Worm (Caenorhabditis elegans) whole organism, mixed stage, embryonic: ENCODE data around the gene tmem-24.

Experiments used
- bed-3 ChIP-seq: fragments of 200-800 bp; sonication (Bioruptor generic); optimal IDR thresholded peaks from 3 replicates; lab custom pipeline; 2018; ENCODE audit warnings: mild to moderate bottlenecking, missing genetic modification characterization, moderate library complexity, missing compliant biosample characterization
- blmp-1 ChIP-seq: fragments of 150-350 bp; optimal IDR thresholded peaks from 2 replicates; lab custom pipeline; 2014; ENCODE audit warnings: missing biosample characterization, missing genetic modification characterization
- ceh-39 ChIP-seq: fragments of 150-350 bp; optimal IDR thresholded peaks from 2 replicates; lab custom pipeline; 2014; ENCODE audit warnings: missing biosample characterization, missing genetic modification characterization
- ceh-43 ChIP-seq: fragments of 200-800 bp; sonication (Bioruptor generic); optimal IDR thresholded peaks from 2 replicates; lab custom pipeline; 2018; ENCODE audit warnings: mild to moderate bottlenecking, missing genetic modification characterization, moderate library complexity, missing compliant biosample characterization
- ceh-83 ChIP-seq: fragments of 200-800 bp; sonication (Bioruptor generic); optimal IDR thresholded peaks from 2 replicates; lab custom pipeline; 2018; ENCODE audit warnings: mild to moderate bottlenecking, missing genetic modification characterization, missing compliant biosample characterization
- ces-1 ChIP-seq: fragments of 150-350 bp; optimal IDR thresholded peaks from 2 replicates; lab custom pipeline; 2014; ENCODE audit warnings: missing biosample characterization, missing genetic modification reagents, missing genetic modification characterization
- cnd-1 ChIP-seq: fragments of 200-800 bp; sonication (Bioruptor generic); optimal IDR thresholded peaks from 2 replicates; lab custom pipeline; 2018; ENCODE audit warnings: mild to moderate bottlenecking, missing genetic modification characterization, missing compliant biosample characterization
- drap-1 ChIP-seq: fragments of 200-800 bp; sonication (Bioruptor generic); optimal IDR thresholded peaks from 3 replicates; lab custom pipeline; 2018; ENCODE audit warnings: mild to moderate bottlenecking, missing genetic modification characterization, missing compliant biosample characterization
- elt-1 ChIP-seq: sonication (generic microtip); optimal IDR thresholded peaks from 2 replicates; lab custom pipeline; 2017; ENCODE audit warnings: missing genetic modification characterization, mild to moderate bottlenecking, missing compliant biosample characterization, antibody characterized with exemption, moderate library complexity, borderline replicate concordance; ENCODE audit not compliant: insufficient read depth
- elt-3 ChIP-seq: fragments of 150-350 bp; optimal IDR thresholded peaks from 2 replicates; lab custom pipeline; 2014; ENCODE audit warnings: missing biosample characterization, missing genetic modification characterization
- flh-1 ChIP-seq: fragments of 200-800 bp; sonication (Bioruptor generic); optimal IDR thresholded peaks from 2 replicates; lab custom pipeline; 2018; ENCODE audit warnings: mild to moderate bottlenecking, missing genetic modification characterization, moderate library complexity, missing compliant biosample characterization
- ham-2 ChIP-seq: fragments of 200-800 bp; sonication (Bioruptor generic); optimal IDR thresholded peaks from 2 replicates; lab custom pipeline; 2018; ENCODE audit warnings: mild to moderate bottlenecking, missing genetic modification characterization, missing compliant biosample characterization
- hlh-1 ChIP-seq: fragments of 150-350 bp; optimal IDR thresholded peaks from 2 replicates; lab custom pipeline; 2014; ENCODE audit warnings: missing biosample characterization, missing genetic modification reagents, missing genetic modification characterization
- lin-13 ChIP-seq: fragments of 150-350 bp; optimal IDR thresholded peaks from 2 replicates; lab custom pipeline; 2014; ENCODE audit warnings: missing biosample characterization, missing genetic modification characterization
- lin-32 ChIP-seq: fragments of 200-800 bp; sonication (Bioruptor generic); optimal IDR thresholded peaks from 2 replicates; lab custom pipeline; 2018; ENCODE audit warnings: mild to moderate bottlenecking, missing genetic modification characterization, missing compliant biosample characterization
- lsy-2 ChIP-seq: fragments of 150-350 bp; optimal IDR thresholded peaks from 2 replicates; lab custom pipeline; 2014; ENCODE audit warnings: missing biosample characterization, missing genetic modification characterization
- mab-5 ChIP-seq: fragments of 150-350 bp; optimal IDR thresholded peaks from 2 replicates; lab custom pipeline; 2014; ENCODE audit warnings: missing biosample characterization, missing genetic modification characterization
- mep-1 ChIP-seq: fragments of 150-350 bp; optimal IDR thresholded peaks from 2 replicates; lab custom pipeline; 2017; ENCODE audit warnings: missing biosample characterization, missing genetic modification reagents, missing genetic modification characterization, inconsistent platforms
- mls-2 ChIP-seq: sonication (generic microtip); optimal IDR thresholded peaks from 2 replicates; lab custom pipeline; 2016; ENCODE audit warnings: mild to moderate bottlenecking, missing genetic modification characterization, moderate library complexity, missing compliant biosample characterization
- nhr-12 ChIP-seq: fragments of 150-350 bp; optimal IDR thresholded peaks from 2 replicates; lab custom pipeline; 2014; ENCODE audit warnings: missing biosample characterization, missing genetic modification characterization
- nhr-2 ChIP-seq: fragments of 150-350 bp; optimal IDR thresholded peaks from 2 replicates; lab custom pipeline; 2014; ENCODE audit warnings: missing biosample characterization, missing genetic modification characterization
- nhr-237 ChIP-seq: fragments of 150-350 bp; optimal IDR thresholded peaks from 2 replicates; lab custom pipeline; 2014; ENCODE audit warnings: missing biosample characterization, missing genetic modification characterization
- nhr-28 ChIP-seq: fragments of 150-350 bp; optimal IDR thresholded peaks from 2 replicates; lab custom pipeline; 2014; ENCODE audit warnings: missing biosample characterization, missing genetic modification characterization
- nhr-76 ChIP-seq: sonication (generic microtip); optimal IDR thresholded peaks from 2 replicates; lab custom pipeline; 2017; ENCODE audit warnings: missing biosample characterization, missing genetic modification characterization
- pha-4 ChIP-seq: fragments of 150-350 bp; optimal IDR thresholded peaks from 2 replicates; lab custom pipeline; 2018; ENCODE audit warnings: missing biosample characterization, missing genetic modification reagents, missing genetic modification characterization
- snpc-4 ChIP-seq: fragments of 150-350 bp; optimal IDR thresholded peaks from 2 replicates; lab custom pipeline; 2014; ENCODE audit warnings: missing biosample characterization, missing genetic modification characterization
- sptf-1 ChIP-seq: sonication (generic microtip); optimal IDR thresholded peaks from 2 replicates; lab custom pipeline; 2017; ENCODE audit warnings: mild to moderate bottlenecking, missing genetic modification characterization, moderate library complexity, missing compliant biosample characterization
- tbx-8 ChIP-seq: fragments of 200-800 bp; sonication (Bioruptor generic); optimal IDR thresholded peaks from 2 replicates; lab custom pipeline; 2018; ENCODE audit warnings: mild to moderate bottlenecking, missing genetic modification characterization, moderate library complexity, missing compliant biosample characterization
- unc-120 ChIP-seq: sonication (generic microtip); optimal IDR thresholded peaks from 2 replicates; lab custom pipeline; 2017; ENCODE audit warnings: missing genetic modification characterization, missing compliant biosample characterization; ENCODE audit not compliant: poor library complexity, severe bottlenecking
- unc-39 ChIP-seq: fragments of 150-350 bp; optimal IDR thresholded peaks from 2 replicates; lab custom pipeline; 2014; ENCODE audit warnings: missing biosample characterization, missing genetic modification characterization
- unc-62 ChIP-seq: fragments of 150-350 bp; optimal IDR thresholded peaks from 2 replicates; lab custom pipeline; 2014; ENCODE audit warnings: missing biosample characterization, missing genetic modification reagents, missing genetic modification characterization
- zip-8 ChIP-seq: fragments of 150-350 bp; optimal IDR thresholded peaks from 2 replicates; lab custom pipeline; 2014; ENCODE audit warnings: missing biosample characterization, missing genetic modification characterization
- ztf-11 ChIP-seq: fragments of 150-350 bp; optimal IDR thresholded peaks from 2 replicates; lab custom pipeline; 2014; ENCODE audit warnings: missing biosample characterization, missing genetic modification characterization

tmem-24 gene

DNA sequence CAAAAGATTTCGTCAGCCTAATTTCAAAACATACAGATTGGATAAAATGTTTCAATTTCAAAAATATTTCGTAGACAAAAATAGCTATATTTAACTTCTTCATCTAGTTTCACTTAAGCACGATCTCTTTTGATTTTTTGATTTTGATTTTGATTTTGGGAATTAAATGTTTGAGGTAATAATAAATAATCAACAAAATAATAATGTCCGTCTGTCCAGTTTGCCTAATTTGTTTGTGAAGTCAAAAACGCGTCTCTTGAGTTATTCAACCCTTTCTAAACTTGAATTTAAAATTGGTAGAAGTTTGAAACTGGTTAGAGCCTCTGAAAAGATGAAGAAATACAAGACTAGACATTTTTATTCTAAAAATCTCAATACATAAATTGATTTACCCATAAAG lies 45.1 kb upstream of the tmem-24 start:
- TF ChIP-seq unc-62 (GFP tag; lab: Kevin White, UChicago): no peak
- TF ChIP-seq pha-4: no peak
- no peak for TF ChIP-seq ztf-11 (tag; lab: Kevin White, UChicago)
- TF ChIP-seq nhr-76 (tag; lab: Kevin White, UChicago): no peak
- TF ChIP-seq mep-1 (tag; lab: Kevin White, UChicago): no peak
- no peak for TF ChIP-seq elt-3 (tag; lab: Kevin White, UChicago)
- TF ChIP-seq unc-120: no peak
- TF ChIP-seq blmp-1 (tag; lab: Kevin White, UChicago): no peak
- no peak for TF ChIP-seq nhr-12 (tag; lab: Kevin White, UChicago)
- no peak for TF ChIP-seq ces-1 (GFP tag; lab: Kevin White, UChicago)
- TF ChIP-seq ceh-43 (GFP tag; lab: Kevin White, UChicago): no peak
- TF ChIP-seq lin-13 (tag; lab: Kevin White, UChicago): no peak
- TF ChIP-seq nhr-237: no peak
- TF ChIP-seq nhr-28 (tag; lab: Kevin White, UChicago): no peak
- TF ChIP-seq sptf-1 (tag; lab: Kevin White, UChicago): no peak

DNA sequence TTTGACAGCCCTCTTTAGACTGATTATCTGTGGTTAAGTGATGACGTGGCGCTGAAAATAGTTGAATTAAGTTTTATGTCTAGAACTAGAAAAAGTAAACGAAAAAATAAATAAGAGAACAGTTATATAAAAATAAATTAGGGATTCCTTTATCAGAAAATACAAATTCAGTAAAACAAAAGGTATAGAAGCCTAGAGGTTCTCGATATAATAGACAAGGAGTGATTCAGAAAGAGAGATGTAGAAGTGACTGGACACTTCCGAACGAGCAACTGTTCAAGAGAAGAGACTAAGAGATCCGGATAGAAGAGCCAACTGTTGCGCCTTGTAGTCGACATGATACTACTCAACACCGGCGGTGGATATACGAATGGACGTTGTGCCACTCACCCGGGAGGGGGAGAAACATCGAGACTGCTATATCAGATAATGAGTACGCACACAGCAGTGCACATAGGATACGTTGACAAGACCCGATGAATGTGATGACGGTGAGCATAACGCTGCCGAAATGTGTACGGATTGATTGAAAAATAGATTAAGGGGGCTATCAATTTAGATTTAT lies 44.5 kb upstream of the tmem-24 start, which contains the start of gene tag-278:
TSS of gene tag-278 (minus strand) at position 51 of the 565 bp plus-strand sequence.
- TF ChIP-seq unc-62 (GFP tag; lab: Kevin White, UChicago) (peak; percentile 96), zip-8 (tag; lab: Kevin White, UChicago) (no peak), hlh-1 (tag; lab: Kevin White, UChicago) (peak; percentile 100), mab-5 (peak; percentile 50), nhr-2 (no peak), unc-120 (peak; percentile 92), nhr-28 (tag; lab: Kevin White, UChicago) (no peak)

DNA sequence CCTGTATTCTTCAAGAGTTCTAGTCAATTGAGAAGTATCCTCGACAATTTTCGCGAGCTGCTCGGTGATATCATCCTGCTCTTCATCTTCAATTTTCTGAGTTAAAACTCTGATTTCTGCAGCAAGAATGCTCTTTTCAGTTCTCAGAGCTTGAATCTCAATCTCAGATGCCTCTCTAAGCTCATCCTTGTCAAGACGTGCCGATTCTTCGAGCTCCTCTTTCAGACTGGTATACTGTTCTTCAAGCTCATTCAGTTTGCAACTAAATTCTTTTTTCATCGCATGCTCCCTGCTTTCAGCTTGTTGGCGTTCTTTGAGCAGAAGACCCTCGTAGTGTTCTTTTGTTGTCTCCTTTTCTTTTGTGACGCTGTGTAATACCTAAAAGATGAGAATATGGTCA lies 41.7 kb upstream of the tmem-24 start:
- no peak for TF ChIP-seq hlh-1 (tag; lab: Kevin White, UChicago)
- TF ChIP-seq nhr-237: no peak
- no peak for TF ChIP-seq mls-2
- no peak for TF ChIP-seq snpc-4
- no peak for TF ChIP-seq ceh-83 (GFP tag; lab: Kevin White, UChicago)
- no peak for TF ChIP-seq ceh-39
- TF ChIP-seq elt-3 (tag; lab: Kevin White, UChicago): no peak
- no peak for TF ChIP-seq nhr-12 (tag; lab: Kevin White, UChicago)
- no peak for TF ChIP-seq nhr-76 (tag; lab: Kevin White, UChicago)
- TF ChIP-seq sptf-1 (tag; lab: Kevin White, UChicago): no peak
- TF ChIP-seq blmp-1 (tag; lab: Kevin White, UChicago): no peak
- no peak for TF ChIP-seq bed-3 (GFP tag; lab: Kevin White, UChicago)

DNA sequence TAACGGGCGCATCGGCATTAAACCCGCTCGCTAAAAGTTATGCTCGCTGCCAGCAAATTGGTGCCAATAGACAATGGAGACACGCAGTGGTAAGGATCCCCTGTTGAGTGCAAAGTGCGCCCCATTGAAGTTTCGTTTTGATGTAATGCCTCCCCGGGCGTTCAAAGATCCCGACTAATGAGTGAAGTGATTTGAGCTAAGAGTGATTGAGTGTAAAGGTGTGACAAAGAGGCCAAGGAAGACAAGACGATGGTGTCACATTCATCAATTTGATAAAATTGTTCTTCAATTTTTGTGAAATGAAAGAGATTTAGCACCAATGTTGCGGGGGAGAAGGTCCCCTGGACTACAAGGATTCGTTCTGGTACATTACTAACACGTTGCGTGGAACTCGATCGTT lies 38.4 kb upstream of the tmem-24 start:
- TF ChIP-seq ceh-39 (no peak), ham-2 (no peak), elt-3 (tag; lab: Kevin White, UChicago) (no peak), hlh-1 (tag; lab: Kevin White, UChicago) (peak; percentile 61), unc-120 (peak; percentile 18), sptf-1 (tag; lab: Kevin White, UChicago) (no peak), unc-62 (GFP tag; lab: Kevin White, UChicago) (peak; percentile 71)

DNA sequence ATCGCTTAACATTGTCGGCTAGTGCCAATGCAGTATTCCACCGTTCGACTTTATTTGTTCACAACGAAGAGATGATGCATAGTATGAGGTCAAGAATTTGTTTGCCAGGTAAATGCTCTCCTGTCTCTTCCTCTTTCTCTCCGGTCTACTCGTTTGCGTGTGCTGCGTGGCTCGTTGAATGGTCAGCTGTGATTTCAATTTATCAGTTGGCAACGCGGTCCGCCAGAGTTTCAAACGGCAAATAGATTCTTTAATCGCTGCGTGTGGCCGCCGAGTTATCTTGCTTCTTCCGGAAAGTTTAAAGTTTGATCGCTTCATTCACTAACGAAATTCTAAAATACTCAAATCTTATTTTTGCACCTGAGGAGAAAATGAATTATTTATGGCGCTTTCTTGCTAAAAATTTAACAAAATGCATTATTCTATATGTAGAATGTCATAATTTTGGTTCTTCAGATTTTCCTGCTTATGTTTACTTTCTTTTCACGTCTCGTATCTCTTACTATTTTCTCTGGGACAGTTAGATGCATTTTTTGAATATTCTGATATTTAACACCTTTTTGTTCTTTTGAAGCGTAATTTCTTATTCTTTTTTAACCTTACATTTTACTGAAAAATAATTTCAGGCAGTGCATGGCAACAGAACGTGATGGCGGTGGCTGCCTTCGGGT lies 36.0 kb upstream of the tmem-24 start, which contains the start of gene tsp-17:
TSS of gene tsp-17 (plus strand) at position 621 of the 671 bp plus-strand sequence.
- TF ChIP-seq blmp-1 (tag; lab: Kevin White, UChicago): no peak
- no peak for TF ChIP-seq ceh-83 (GFP tag; lab: Kevin White, UChicago)
- TF ChIP-seq hlh-1 (tag; lab: Kevin White, UChicago): peak; percentile 84
- TF ChIP-seq mep-1 (tag; lab: Kevin White, UChicago): no peak

DNA sequence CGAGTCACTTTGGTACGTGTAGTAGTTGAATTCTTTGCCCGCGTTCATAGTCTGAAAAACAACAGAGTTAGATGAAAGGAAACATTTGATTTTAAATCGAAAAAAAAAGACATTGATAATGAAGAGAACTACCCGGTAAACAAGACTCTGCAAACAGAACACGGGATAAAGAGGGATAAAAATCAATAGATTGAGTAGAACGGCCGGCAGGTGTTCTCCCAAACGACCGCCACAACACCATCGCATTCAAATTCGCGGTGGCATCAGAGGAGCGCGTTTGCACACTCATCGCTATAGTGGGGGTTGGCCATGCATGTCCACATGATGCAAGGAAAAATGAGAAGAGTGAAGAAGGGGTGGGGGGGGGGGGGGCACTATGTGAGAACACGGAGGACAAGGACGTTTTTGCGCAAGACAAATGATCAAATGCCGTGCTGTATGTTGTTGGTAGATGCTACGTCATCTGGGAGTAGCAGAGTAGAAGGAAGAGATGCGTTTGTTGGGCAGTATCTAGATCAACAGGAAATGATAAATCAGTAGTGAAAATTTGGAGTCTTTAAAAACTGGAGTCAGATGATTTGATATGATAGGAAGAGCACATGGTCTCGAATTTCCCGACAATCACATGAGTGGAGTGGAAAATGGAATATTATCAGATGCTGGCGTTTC lies 33.9 kb upstream of the tmem-24 start, which contains the start of gene tag-52:
TSS of gene tag-52 (minus strand) at position 51 of the 669 bp plus-strand sequence.
- TF ChIP-seq nhr-12 (tag; lab: Kevin White, UChicago) (no peak), unc-62 (GFP tag; lab: Kevin White, UChicago) (peak; percentile 26), lin-13 (tag; lab: Kevin White, UChicago) (peak; percentile 38), cnd-1 (peak; percentile 75), zip-8 (tag; lab: Kevin White, UChicago) (no peak), snpc-4 (no peak), flh-1 (GFP tag; lab: Kevin White, UChicago) (no peak), mep-1 (tag; lab: Kevin White, UChicago) (peak; percentile 10), mls-2 (peak; percentile 55), unc-39 (tag; lab: Kevin White, UChicago) (no peak), lsy-2 (tag; lab: Kevin White, UChicago) (no peak), ham-2 (peak; percentile 53), hlh-1 (tag; lab: Kevin White, UChicago) (peak; percentile 0), ceh-83 (GFP tag; lab: Kevin White, UChicago) (no peak), ztf-11 (tag; lab: Kevin White, UChicago) (no peak), bed-3 (GFP tag; lab: Kevin White, UChicago) (no peak), nhr-237 (no peak), pha-4 (no peak), ces-1 (GFP tag; lab: Kevin White, UChicago) (no peak), drap-1 (GFP tag; lab: Kevin White, UChicago) (peak; percentile 26), elt-1 (tag; lab: Kevin White, UChicago) (no peak), tbx-8 (no peak), lin-32 (GFP tag; lab: Kevin White, UChicago) (peak; percentile 73), nhr-76 (tag; lab: Kevin White, UChicago) (no peak), mab-5 (no peak)
